Fruit fly (Drosophila melanogaster) whole organism: ENCODE data around the gene CG34163.

Experiments used
- Dll ChIP-seq: fragments of >200 bp; optimal IDR thresholded peaks from 2 replicates; lab custom pipeline; 2017
- EcR ChIP-seq, 2 experiments: fragments of >200 bp; optimal IDR thresholded peaks; 2 replicates each; lab custom pipeline; 2017; ENCODE audit warnings: missing biosample characterization in 2 of 2, missing genetic modification characterization in 2 of 2, missing genetic modification reagents in 2 of 2
- pan ChIP-seq: fragments of >200 bp; optimal IDR thresholded peaks from 2 replicates; lab custom pipeline; 2017
- psq ChIP-seq: fragments of >200 bp; optimal IDR thresholded peaks from 2 replicates; lab custom pipeline; 2017
- usp ChIP-seq: fragments of >200 bp; optimal IDR thresholded peaks from 2 replicates; lab custom pipeline; 2017; ENCODE audit warnings: missing biosample characterization, missing genetic modification characterization, mixed read lengths

DNA sequence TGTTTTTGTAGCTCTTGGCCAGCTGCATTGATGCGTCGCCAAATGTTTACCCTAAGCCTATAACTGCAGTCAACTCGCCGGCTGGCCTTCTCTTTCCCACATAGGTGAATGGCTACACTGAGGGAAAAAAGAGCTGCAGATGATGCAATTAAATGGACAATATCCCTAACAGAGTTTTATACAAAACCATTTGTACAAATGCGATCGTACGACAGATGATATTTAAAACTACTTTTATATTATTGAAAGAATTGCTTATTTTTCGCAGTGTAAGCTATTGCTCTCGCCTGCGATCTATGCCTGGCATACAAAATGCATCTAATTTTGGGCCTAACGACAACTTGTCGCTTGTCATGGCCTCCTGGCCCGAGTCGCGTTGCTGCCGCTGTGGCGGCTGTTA is 38.2 kb upstream of the CG34163 start:
- TF ChIP-seq Dll (lab: Kevin White, UChicago) (no peak), usp (GFP tag; lab: Kevin White, UChicago) (no peak), EcR (GFP tag; optimal IDR thresholded peaks at IDR 0.05; lab: Kevin White, UChicago) (no peak), pan (lab: Kevin White, UChicago) (no peak), psq (lab: Kevin White, UChicago) (no peak)
